Worm (Caenorhabditis elegans) whole organism, L4 larva: ENCODE data around the gene hpr-9.

Source experiments
- F37D6.2 ChIP-seq: sonication (generic microtip); optimal IDR thresholded peaks from 2 replicates; lab custom pipeline; 2016; ENCODE audit warnings: mild to moderate bottlenecking, missing genetic modification characterization, missing compliant biosample characterization
- F44E2.7 ChIP-seq: fragments of 200-800 bp; sonication (Bioruptor generic); IDR thresholded peaks from 2 replicates; pipeline ENCODE4 v2.1.2; 2022; ENCODE audit warnings: missing genetic modification characterization, missing compliant biosample characterization
- T20F7.1 ChIP-seq: fragments of 200-800 bp; sonication (Bioruptor generic); optimal IDR thresholded peaks from 2 replicates; lab custom pipeline; 2018; ENCODE audit warnings: mild to moderate bottlenecking, missing genetic modification characterization, missing compliant biosample characterization
- Y5F2A.4 ChIP-seq: fragments of 200-800 bp; sonication (Bioruptor generic); optimal IDR thresholded peaks from 2 replicates; lab custom pipeline; 2018; ENCODE audit warnings: mild to moderate bottlenecking, missing genetic modification characterization, missing compliant biosample characterization
- ZK337.2 ChIP-seq: fragments of 200-800 bp; sonication (Bioruptor generic); IDR thresholded peaks from 2 replicates; pipeline ENCODE4 v1.3.6; 2022; ENCODE audit warnings: missing genetic modification reagents, missing genetic modification characterization, missing compliant biosample characterization
- aha-1 ChIP-seq: fragments of 150-350 bp; peaks from one replicate; lab custom pipeline; 2014; ENCODE audit warnings: missing biosample characterization, missing genetic modification characterization
- aly-2 ChIP-seq: sonication (generic microtip); optimal IDR thresholded peaks from 2 replicates; lab custom pipeline; 2018; ENCODE audit warnings: missing biosample characterization, missing genetic modification characterization
- ama-1 ChIP-seq: fragments of 150-350 bp; optimal IDR thresholded peaks from 2 replicates; lab custom pipeline; 2014; ENCODE audit warnings: inconsistent platforms, mixed read lengths
- arid-1 ChIP-seq: fragments of 200-800 bp; sonication (Bioruptor generic); conservative IDR thresholded peaks from 2 replicates; pipeline ENCODE4 v1.3.6; 2022; ENCODE audit warnings: missing genetic modification reagents, missing genetic modification characterization, missing compliant biosample characterization
- ceh-82 ChIP-seq: sonication (generic microtip); optimal IDR thresholded peaks from 2 replicates; lab custom pipeline; 2017; ENCODE audit warnings: missing biosample characterization, missing genetic modification characterization
- daf-12 ChIP-seq: fragments of 150-350 bp; optimal IDR thresholded peaks from 2 replicates; lab custom pipeline; 2014; ENCODE audit warnings: missing biosample characterization, missing genetic modification reagents, missing genetic modification characterization
- daf-16 ChIP-seq, 3 experiments: sonication (generic microtip); optimal IDR thresholded peaks; 2 replicates each; lab custom pipeline; 2016 to 2017; ENCODE audit warnings: missing genetic modification characterization in 3 of 3, missing genetic modification reagents in 3 of 3, mild to moderate bottlenecking in 2 of 3, missing compliant biosample characterization in 2 of 3, missing biosample characterization in 1 of 3, moderate library complexity in 1 of 3
- daf-19 ChIP-seq: fragments of 200-800 bp; sonication (Bioruptor generic); conservative IDR thresholded peaks from 2 replicates; pipeline ENCODE4 v1.3.6; 2022; ENCODE audit warnings: missing genetic modification characterization, missing compliant biosample characterization
- daf-8 ChIP-seq: fragments of 200-800 bp; sonication (Bioruptor generic); IDR thresholded peaks from 2 replicates; pipeline ENCODE4 v1.3.6; 2022; ENCODE audit warnings: missing genetic modification characterization, missing compliant biosample characterization
- dmd-6 ChIP-seq: fragments of 200-800 bp; sonication (Bioruptor generic); IDR thresholded peaks from 2 replicates; pipeline ENCODE4 v1.3.6; 2022; ENCODE audit warnings: missing genetic modification reagents, missing genetic modification characterization, missing compliant biosample characterization
- dpl-1 ChIP-seq: fragments of 150-350 bp; optimal IDR thresholded peaks from 2 replicates; lab custom pipeline; 2014; ENCODE audit warnings: missing biosample characterization, missing genetic modification reagents, missing genetic modification characterization
- dve-1 ChIP-seq: sonication (generic microtip); optimal IDR thresholded peaks from 2 replicates; lab custom pipeline; 2017; ENCODE audit warnings: antibody characterized with exemption, mild to moderate bottlenecking, missing genetic modification characterization, missing compliant biosample characterization; ENCODE audit not compliant: insufficient read depth
- fos-1 ChIP-seq: fragments of 150-350 bp; optimal IDR thresholded peaks from 2 replicates; lab custom pipeline; 2014; ENCODE audit warnings: missing biosample characterization, missing genetic modification characterization
- hlh-11 ChIP-seq: fragments of 200-800 bp; sonication (Bioruptor generic); optimal IDR thresholded peaks from 2 replicates; lab custom pipeline; 2018; ENCODE audit warnings: mild to moderate bottlenecking, missing genetic modification characterization, missing compliant biosample characterization
- lin-29 ChIP-seq: fragments of 200-800 bp; sonication (Bioruptor generic); IDR thresholded peaks from 2 replicates; pipeline ENCODE4 v1.3.6; 2022; ENCODE audit warnings: missing genetic modification reagents, missing genetic modification characterization, missing compliant biosample characterization
- lin-38 ChIP-seq: fragments of 200-800 bp; sonication (Bioruptor generic); IDR thresholded peaks from 2 replicates; pipeline ENCODE4 v1.3.6; 2022; ENCODE audit warnings: missing genetic modification reagents, missing genetic modification characterization, missing compliant biosample characterization
- lsy-2 ChIP-seq, 2 experiments: fragments of 150-350 bp in 1 of 2; sonication (generic microtip) in 1 of 2; optimal IDR thresholded peaks; 2 replicates each; lab custom pipeline; 2014 to 2017; ENCODE audit warnings: missing biosample characterization in 2 of 2, missing genetic modification characterization in 2 of 2
- mep-1 ChIP-seq: fragments of 150-350 bp; sonication (generic microtip); optimal IDR thresholded peaks from 3 replicates; lab custom pipeline; 2014; ENCODE audit warnings: missing biosample characterization, missing genetic modification characterization
- nhr-25 ChIP-seq: sonication (generic microtip); optimal IDR thresholded peaks from 2 replicates; lab custom pipeline; 2017; ENCODE audit warnings: missing genetic modification characterization, mild to moderate bottlenecking, missing compliant biosample characterization, antibody characterized with exemption, moderate library complexity, borderline replicate concordance; ENCODE audit not compliant: insufficient read depth
- nhr-76 ChIP-seq: fragments of 150-350 bp; optimal IDR thresholded peaks from 2 replicates; lab custom pipeline; 2014; ENCODE audit warnings: missing biosample characterization, missing genetic modification characterization
- nhr-77 ChIP-seq: fragments of 150-350 bp; optimal IDR thresholded peaks from 2 replicates; lab custom pipeline; 2014; ENCODE audit warnings: missing biosample characterization, missing genetic modification characterization
- pha-4 ChIP-seq, 2 experiments: fragments of 150-350 bp in 1 of 2; fragments of 200-800 bp in 1 of 2; sonication (Bioruptor generic) in 1 of 2; IDR thresholded peaks in 1 of 2; optimal IDR thresholded peaks in 1 of 2; 2 replicates each; pipeline versions ENCODE4 v1.3.6 to Lab custom; 2014 to 2022; ENCODE audit warnings: missing genetic modification characterization in 2 of 2, missing genetic modification reagents in 2 of 2, missing biosample characterization in 1 of 2, missing compliant biosample characterization in 1 of 2
- rbr-2 ChIP-seq: sonication (generic microtip); optimal IDR thresholded peaks from 2 replicates; lab custom pipeline; 2016; ENCODE audit warnings: missing genotype, missing genetic modification characterization, missing compliant biosample characterization
- saeg-2 ChIP-seq: fragments of 200-800 bp; sonication (Bioruptor generic); IDR thresholded peaks from 2 replicates; pipeline ENCODE4 v1.3.6; 2022; ENCODE audit warnings: missing genetic modification reagents, missing genetic modification characterization, missing compliant biosample characterization
- spr-1 ChIP-seq: sonication (generic microtip); optimal IDR thresholded peaks from 2 replicates; lab custom pipeline; 2016; ENCODE audit warnings: mild to moderate bottlenecking, missing genetic modification characterization, missing compliant biosample characterization
- spr-3 ChIP-seq: fragments of 200-800 bp; sonication (Bioruptor generic); optimal IDR thresholded peaks from 2 replicates; lab custom pipeline; 2018; ENCODE audit warnings: mild to moderate bottlenecking, missing genetic modification characterization, missing compliant biosample characterization
- unc-62 ChIP-seq, 3 experiments: fragments of 150-350 bp in 1 of 3; sonication (generic microtip); optimal IDR thresholded peaks in 2 of 3; peaks in 1 of 3; 1 replicate in 1 of 3; 2 replicates in 2 of 3; lab custom pipeline; 2014 to 2017; ENCODE audit warnings: missing biosample characterization in 3 of 3, missing genetic modification characterization in 3 of 3, missing genetic modification reagents in 3 of 3, missing genotype in 1 of 3
- vab-7 ChIP-seq: fragments of 200-800 bp; sonication (Bioruptor generic); IDR thresholded peaks from 2 replicates; pipeline ENCODE4 v1.3.6; 2022; ENCODE audit warnings: missing genetic modification reagents, missing genetic modification characterization, missing compliant biosample characterization

hpr-9 gene

DNA sequence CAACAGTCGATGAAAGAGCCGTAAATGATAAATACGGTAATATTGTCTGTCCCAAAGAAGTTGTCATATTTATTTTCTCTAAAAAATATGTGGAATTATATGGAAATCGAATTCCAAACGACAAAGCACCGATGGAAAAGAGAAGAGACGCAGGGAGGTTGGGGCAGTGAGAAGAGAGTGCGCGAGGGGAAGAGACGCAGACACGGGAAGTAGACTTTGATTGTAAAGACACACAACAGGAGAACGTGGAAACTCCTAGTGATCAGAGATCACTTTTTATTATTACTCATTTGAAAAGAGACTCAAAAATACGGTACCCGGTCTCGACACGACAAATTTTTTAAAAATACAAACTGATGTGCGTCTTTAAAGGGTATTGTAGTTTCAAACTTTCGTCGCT lies 7.0 kb downstream of the hpr-9 start (continued):
- TF ChIP-seq dmd-6 (GFP tag; lab: Robert Waterston, UW), result peak; percentile 21; the same call in 1 of the 2 replicates
- TF ChIP-seq, all 104 proteins: peak for 14

DNA sequence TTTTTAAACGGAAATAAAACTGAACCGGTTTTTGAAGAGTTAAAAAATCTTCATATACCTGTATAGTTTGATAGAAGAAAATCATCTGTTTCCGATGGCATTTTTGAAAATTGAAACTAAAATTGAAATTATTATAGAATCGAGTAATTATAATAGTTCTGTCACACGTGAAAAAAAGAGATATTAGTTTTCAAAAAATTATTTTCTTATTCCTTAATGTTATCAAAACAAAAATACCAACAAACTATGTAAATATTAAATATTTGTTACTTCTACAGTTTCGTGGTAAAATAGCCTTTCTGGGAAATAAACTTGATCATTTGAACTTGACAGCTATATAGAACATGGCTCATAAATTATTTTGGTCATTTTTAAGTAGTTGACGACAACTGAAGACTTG lies 7.7 kb downstream of the hpr-9 start, which contains the start of gene swt-4:
Gene swt-4 (minus strand): TSS at position 101 of the 400 bp plus-strand sequence.
- TF ChIP-seq F37D6.2 (no peak), spr-3 (GFP tag; lab: Kevin White, UChicago) (no peak), ama-1 (lab: Kevin White, UChicago) (no peak), pha-4 (GFP tag; IDR thresholded peaks at IDR 0.05; lab: Robert Waterston, UW) (no peak), pha-4 (tag; optimal IDR thresholded peaks at IDR 0.05; lab: Kevin White, UChicago) (no peak), lin-29 (no peak), daf-8 (GFP tag; lab: Robert Waterston, UW) (no peak), saeg-2 (no peak), ceh-82 (no peak), Y5F2A.4 (GFP tag; lab: Kevin White, UChicago) (no peak), daf-19 (GFP tag; lab: Robert Waterston, UW) (no peak), F44E2.7 (GFP tag; lab: Robert Waterston, UW) (no peak), daf-16 (GFP tag; optimal IDR thresholded peaks at IDR 0.05; lab: Kevin White, UChicago) (no peak), daf-16 (tag; optimal IDR thresholded peaks at IDR 0.05; lab: Kevin White, UChicago) (no peak)

ce11 chrIII:10629795-10630194 lies 8.4 kb downstream of the hpr-9 start:
- no peak for TF ChIP-seq ama-1 (lab: Kevin White, UChicago)
- no peak for TF ChIP-seq T20F7.1 (GFP tag; lab: Kevin White, UChicago)
- no peak for TF ChIP-seq daf-12 (tag; lab: Kevin White, UChicago)
- TF ChIP-seq dve-1, result peak; percentile 19
- TF ChIP-seq spr-1 (tag; lab: Kevin White, UChicago), result no peak
- peak in 1 of 2 experiments; percentile 35 for TF ChIP-seq lsy-2 (tag; optimal IDR thresholded peaks at IDR 0.05; lab: Kevin White, UChicago)
- TF ChIP-seq mep-1 (tag; lab: Kevin White, UChicago), result no peak
- TF ChIP-seq ceh-82, result no peak
- no peak for TF ChIP-seq daf-16 (GFP tag; optimal IDR thresholded peaks at IDR 0.05; lab: Kevin White, UChicago)
- TF ChIP-seq daf-16 (tag; optimal IDR thresholded peaks at IDR 0.05; lab: Kevin White, UChicago), result peak; percentile 92
- TF ChIP-seq nhr-25 (tag; lab: Kevin White, UChicago), result peak; percentile 22
- peak; percentile 68 for TF ChIP-seq aha-1 (tag; lab: Kevin White, UChicago)
- peak; percentile 12 for TF ChIP-seq hlh-11 (tag; lab: Kevin White, UChicago)
- no peak for TF ChIP-seq nhr-76 (tag; lab: Kevin White, UChicago)
- no peak for TF ChIP-seq arid-1 (GFP tag; lab: Robert Waterston, UW)
- peak; percentile 4 for TF ChIP-seq nhr-77 (tag; lab: Kevin White, UChicago)
- TF ChIP-seq, all 104 proteins: peak for 7

DNA sequence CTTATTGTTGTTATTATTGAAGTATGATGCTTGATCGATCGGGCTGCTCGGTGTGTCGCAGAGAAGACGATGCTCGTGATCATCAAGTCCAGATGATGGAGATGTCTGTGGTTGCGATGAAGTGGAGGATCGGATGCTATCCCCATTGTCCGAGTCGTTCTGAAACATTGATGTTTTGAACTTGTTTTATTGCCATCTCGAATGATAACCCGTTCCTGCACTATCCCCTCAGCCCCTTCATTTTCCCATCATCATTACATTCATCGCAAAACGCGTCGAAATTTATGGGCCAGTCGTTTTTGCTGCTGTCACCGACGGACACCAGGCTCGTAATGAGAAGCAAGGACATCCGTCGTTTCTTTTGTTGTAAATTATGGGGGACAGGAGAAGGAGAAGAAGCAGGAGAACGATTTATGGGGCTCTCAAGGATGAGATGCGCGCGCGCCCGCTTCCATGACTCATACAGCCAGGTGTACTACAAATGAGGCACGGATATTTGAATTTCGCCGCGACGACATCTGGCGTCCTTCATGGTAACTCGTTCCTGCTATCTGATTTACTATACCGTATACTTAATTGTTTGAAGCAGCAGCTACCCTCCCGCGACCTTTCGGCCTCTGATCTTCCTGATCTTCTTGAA lies 10.6 kb downstream of the hpr-9 start:
- TF ChIP-seq ceh-82, result no peak
- no peak for TF ChIP-seq lin-38 (GFP tag; lab: Robert Waterston, UW)
- no peak for TF ChIP-seq rbr-2 (tag; lab: Kevin White, UChicago)
- no peak for TF ChIP-seq dpl-1 (GFP tag; lab: Kevin White, UChicago)
- no peak for TF ChIP-seq fos-1 (tag; lab: Kevin White, UChicago)
- TF ChIP-seq aha-1 (tag; lab: Kevin White, UChicago), result peak; percentile 53
- peak in 1 of 2 experiments; percentile 72 for TF ChIP-seq unc-62 (GFP tag; optimal IDR thresholded peaks at IDR 0.05 in 1 of 2; lab: Kevin White, UChicago)
- no peak for TF ChIP-seq unc-62 (tag; optimal IDR thresholded peaks at IDR 0.05; lab: Kevin White, UChicago)
- TF ChIP-seq vab-7 (GFP tag; lab: Robert Waterston, UW), result no peak
- TF ChIP-seq daf-8 (GFP tag; lab: Robert Waterston, UW), result no peak
- TF ChIP-seq aly-2 (tag; lab: Kevin White, UChicago), result no peak
- no peak for TF ChIP-seq ZK337.2 (GFP tag; lab: Robert Waterston, UW)
